Fruit fly (Drosophila melanogaster) whole organism, embryonic: ENCODE data around the gene Doa.

Source experiments
- Atf-2 ChIP-seq: fragments of 200-800 bp; sonication (Bioruptor generic); optimal IDR thresholded peaks from 2 replicates; lab custom pipeline; 2016; ENCODE audit warnings: missing biosample characterization, missing genetic modification characterization
- Blimp-1 ChIP-seq: fragments of 200-800 bp; sonication (Bioruptor generic); optimal IDR thresholded peaks from 3 replicates; lab custom pipeline; 2018; ENCODE audit warnings: missing biosample characterization, missing genetic modification characterization, mild to moderate bottlenecking, moderate library complexity, missing genetic modification reagents
- CG10267 ChIP-seq: fragments of 200-800 bp; sonication (Bioruptor generic); optimal IDR thresholded peaks from 2 replicates; lab custom pipeline; 2018; ENCODE audit warnings: missing biosample characterization, mild to moderate bottlenecking, missing genetic modification characterization, moderate library complexity
- CG10979 ChIP-seq: fragments of 200-800 bp; sonication (Bioruptor generic); optimal IDR thresholded peaks from 2 replicates; lab custom pipeline; 2018; ENCODE audit warnings: missing biosample characterization, mild to moderate bottlenecking, missing genetic modification characterization, moderate library complexity
- CG12391 ChIP-seq: fragments of 200-800 bp; sonication (Bioruptor generic); optimal IDR thresholded peaks from 3 replicates; lab custom pipeline; 2018; ENCODE audit warnings: missing biosample characterization, mild to moderate bottlenecking, missing genetic modification characterization, moderate library complexity
- CG17328 ChIP-seq: fragments of 200-800 bp; sonication (Bioruptor generic); IDR thresholded peaks from 2 replicates; pipeline ENCODE4 v1.3.6; 2022; ENCODE audit warnings: missing biosample characterization, missing genetic modification characterization
- CG17361 ChIP-seq: fragments of 200-800 bp; sonication (Bioruptor generic); IDR thresholded peaks from 3 replicates; pipeline ENCODE4 v1.3.6; 2022; ENCODE audit warnings: missing biosample characterization, missing genetic modification characterization
- CG18262 ChIP-seq: fragments of 200-800 bp; optimal IDR thresholded peaks from 3 replicates; lab custom pipeline; 2019; ENCODE audit warnings: missing biosample characterization, mild to moderate bottlenecking, missing genetic modification characterization, moderate library complexity
- CG18599 ChIP-seq: fragments of 200-800 bp; sonication (Bioruptor generic); optimal IDR thresholded peaks from 3 replicates; lab custom pipeline; 2017; ENCODE audit warnings: missing biosample characterization, missing genetic modification characterization, mild to moderate bottlenecking, moderate library complexity, missing genetic modification reagents
- CG2678 ChIP-seq: fragments of 200-800 bp; sonication (Bioruptor generic); optimal IDR thresholded peaks from 3 replicates; lab custom pipeline; 2019; ENCODE audit warnings: missing biosample characterization, mild to moderate bottlenecking, missing genetic modification characterization, moderate library complexity
- CG2712 ChIP-seq: fragments of 200-800 bp; optimal IDR thresholded peaks from 3 replicates; lab custom pipeline; 2019; ENCODE audit warnings: missing biosample characterization, mild to moderate bottlenecking, missing genetic modification characterization, moderate library complexity
- CG31441 ChIP-seq: fragments of 200-800 bp; sonication (Bioruptor generic); IDR thresholded peaks from 2 replicates; pipeline ENCODE4 v1.3.6; 2022; ENCODE audit warnings: missing biosample characterization, missing genetic modification characterization
- CG3163 ChIP-seq: fragments of 200-800 bp; sonication (Bioruptor generic); optimal IDR thresholded peaks from 3 replicates; lab custom pipeline; 2016; ENCODE audit warnings: missing biosample characterization, missing genetic modification characterization
- CG3847 ChIP-seq: fragments of 200-800 bp; sonication (Bioruptor generic); IDR thresholded peaks from 2 replicates; pipeline ENCODE4 v1.3.6; 2022; ENCODE audit warnings: missing biosample characterization, missing genetic modification characterization
- CG7745 ChIP-seq: fragments of 200-800 bp; sonication (Bioruptor generic); optimal IDR thresholded peaks from 2 replicates; lab custom pipeline; 2018; ENCODE audit warnings: missing biosample characterization, mild to moderate bottlenecking, missing genetic modification characterization, moderate library complexity
- CoRest ChIP-seq: fragments of 200-800 bp; sonication (Bioruptor generic); optimal IDR thresholded peaks from 3 replicates; lab custom pipeline; 2018; ENCODE audit warnings: missing biosample characterization, mild to moderate bottlenecking, missing genetic modification characterization, moderate library complexity
- Drgx ChIP-seq: fragments of 200-800 bp; sonication (Bioruptor generic); IDR thresholded peaks from 2 replicates; pipeline ENCODE4 v1.3.6; 2022; ENCODE audit warnings: missing biosample characterization, missing genetic modification characterization
- HLHmδ ChIP-seq: fragments of 200-800 bp; sonication (Bioruptor generic); optimal IDR thresholded peaks from 2 replicates; lab custom pipeline; 2018; ENCODE audit warnings: missing biosample characterization, mild to moderate bottlenecking, missing genetic modification characterization, moderate library complexity
- Oli ChIP-seq: fragments of 200-800 bp; sonication (Bioruptor generic); optimal IDR thresholded peaks from 2 replicates; lab custom pipeline; 2018; ENCODE audit warnings: missing biosample characterization, mild to moderate bottlenecking, missing genetic modification characterization, moderate library complexity
- Optix ChIP-seq: fragments of 200-800 bp; sonication (Bioruptor generic); IDR thresholded peaks from 3 replicates; pipeline ENCODE4 v1.3.6; 2022; ENCODE audit warnings: missing biosample characterization, missing genetic modification characterization
- Ssrp ChIP-seq: fragments of 200-800 bp; sonication (Bioruptor generic); optimal IDR thresholded peaks from 2 replicates; lab custom pipeline; 2018; ENCODE audit warnings: missing biosample characterization, mild to moderate bottlenecking, missing genetic modification characterization, moderate library complexity
- Vsx1 ChIP-seq: fragments of 200-800 bp; sonication (Bioruptor generic); optimal IDR thresholded peaks from 2 replicates; lab custom pipeline; 2017; ENCODE audit warnings: missing biosample characterization, mild to moderate bottlenecking, missing genetic modification characterization, missing genetic modification reagents
- Xrp1 ChIP-seq: fragments of 200-800 bp; sonication (Bioruptor generic); IDR thresholded peaks from 2 replicates; pipeline ENCODE4 v1.3.6; 2022; ENCODE audit warnings: missing biosample characterization, missing genetic modification characterization
- az2 ChIP-seq: fragments of 200-800 bp; sonication (Bioruptor generic); optimal IDR thresholded peaks from 3 replicates; lab custom pipeline; 2016; ENCODE audit warnings: missing biosample characterization, missing genetic modification characterization
- bcd ChIP-seq: fragments of 200-800 bp; sonication (Bioruptor generic); optimal IDR thresholded peaks from 2 replicates; lab custom pipeline; 2017; ENCODE audit warnings: missing biosample characterization, mild to moderate bottlenecking, missing genetic modification characterization
- bsh ChIP-seq, 2 experiments: fragments of 200-800 bp; sonication (Bioruptor generic); optimal IDR thresholded peaks; 2 replicates each; lab custom pipeline; 2017 to 2018; ENCODE audit warnings: mild to moderate bottlenecking in 2 of 2, missing biosample characterization in 2 of 2, missing genetic modification characterization in 2 of 2, moderate library complexity in 1 of 2
- dmrt11E ChIP-seq: fragments of 200-800 bp; sonication (Bioruptor generic); optimal IDR thresholded peaks from 3 replicates; lab custom pipeline; 2018; ENCODE audit warnings: missing biosample characterization, mild to moderate bottlenecking, missing genetic modification characterization, moderate library complexity
- dmrt99B ChIP-seq: fragments of 200-800 bp; sonication (Bioruptor generic); optimal IDR thresholded peaks from 2 replicates; lab custom pipeline; 2018; ENCODE audit warnings: missing biosample characterization, mild to moderate bottlenecking, missing genetic modification characterization, moderate library complexity
- eve ChIP-seq, 2 experiments: fragments of >200 bp; optimal IDR thresholded peaks; 2 replicates each; lab custom pipeline; 2017; ENCODE audit warnings: missing biosample characterization in 2 of 2, missing genetic modification characterization in 2 of 2
- fd96Cb ChIP-seq: fragments of 200-800 bp; sonication (Bioruptor generic); optimal IDR thresholded peaks from 2 replicates; lab custom pipeline; 2018; ENCODE audit warnings: missing biosample characterization, mild to moderate bottlenecking, missing genetic modification characterization, moderate library complexity
- gem ChIP-seq: fragments of 200-800 bp; sonication (Bioruptor generic); optimal IDR thresholded peaks from 2 replicates; lab custom pipeline; 2019; ENCODE audit warnings: missing biosample characterization, mild to moderate bottlenecking, missing genetic modification characterization, moderate library complexity
- inv ChIP-seq: fragments of 200-800 bp; sonication (Bioruptor generic); IDR thresholded peaks from 2 replicates; pipeline ENCODE4 v1.3.6; 2022; ENCODE audit warnings: missing biosample characterization, missing genetic modification characterization; ENCODE audit not compliant: partially characterized antibody
- lola ChIP-seq, 3 experiments: fragments of >200 bp in 2 of 3; fragments of 200-800 bp in 1 of 3; sonication (Bioruptor generic) in 1 of 3; optimal IDR thresholded peaks; 2 replicates each; lab custom pipeline; 2017 to 2019; ENCODE audit warnings: missing biosample characterization in 3 of 3, missing genetic modification characterization in 3 of 3, mild to moderate bottlenecking in 1 of 3, moderate library complexity in 1 of 3
- nmo ChIP-seq: fragments of 200-800 bp; sonication (Bioruptor generic); optimal IDR thresholded peaks from 2 replicates; lab custom pipeline; 2018; ENCODE audit warnings: missing biosample characterization, mild to moderate bottlenecking, missing genetic modification characterization, moderate library complexity
- phol ChIP-seq: fragments of 200-800 bp; sonication (Bioruptor generic); optimal IDR thresholded peaks from 3 replicates; lab custom pipeline; 2018; ENCODE audit warnings: missing biosample characterization, mild to moderate bottlenecking, missing genetic modification characterization, moderate library complexity
- repo ChIP-seq: fragments of 200-800 bp; sonication (Bioruptor generic); optimal IDR thresholded peaks from 2 replicates; lab custom pipeline; 2016; ENCODE audit warnings: missing biosample characterization, missing genetic modification characterization
- row ChIP-seq: fragments of 200-800 bp; sonication (Bioruptor generic); IDR thresholded peaks from 3 replicates; pipeline ENCODE4 v1.3.6; 2022; ENCODE audit warnings: missing biosample characterization, missing genetic modification characterization
- sens ChIP-seq: fragments of 200-800 bp; sonication (Bioruptor generic); peaks from one replicate; lab custom pipeline; 2016; ENCODE audit warnings: missing biosample characterization, missing genetic modification characterization
- tio ChIP-seq: fragments of 200-800 bp; sonication (Bioruptor generic); optimal IDR thresholded peaks from 2 replicates; lab custom pipeline; 2017; ENCODE audit warnings: missing biosample characterization, missing genetic modification characterization, inconsistent platforms
- unpg ChIP-seq: fragments of 200-800 bp; sonication (Bioruptor generic); optimal IDR thresholded peaks from 3 replicates; lab custom pipeline; 2018; ENCODE audit warnings: missing biosample characterization, mild to moderate bottlenecking, missing genetic modification characterization, moderate library complexity

Gene Doa

dm6 chr3R:28851966-28852377 is 35.9 kb upstream of the Doa start (continued):
- TF ChIP-seq az2 (peak; percentile 16), CG10267 (tag; lab: Kevin White, UChicago) (peak; percentile 12), sens (GFP tag; lab: Kevin White, UChicago) (peak; percentile 87), repo (GFP tag; lab: Kevin White, UChicago) (no peak), row (GFP tag; lab: Robert Waterston, UW) (0 out of 3 replicates have a peak, but pooled peaks have one; percentile 33), CG17328 (0 out of 2 replicates have a peak, but pooled peaks have one; percentile 8), Blimp-1 (GFP tag; lab: Kevin White, UChicago) (peak; percentile 31), bcd (GFP tag; lab: Kevin White, UChicago) (no peak), Atf-2 (GFP tag; lab: Kevin White, UChicago) (no peak), inv (GFP tag; lab: Robert Waterston, UW) (no peak), Vsx1 (GFP tag; lab: Kevin White, UChicago) (peak; percentile 47), Xrp1 (0 out of 2 replicates have a peak, but pooled peaks have one; percentile 17), Drgx (GFP tag; lab: Robert Waterston, UW) (peak; percentile 13; the same call in 1 of the 2 replicates), CG7745 (tag; lab: Kevin White, UChicago) (no peak), CG10979 (peak; percentile 41), fd96Cb (tag; lab: Kevin White, UChicago) (peak; percentile 26), CG18262 (peak; percentile 37), CG3163 (GFP tag; lab: Kevin White, UChicago) (no peak), dmrt11E (tag; lab: Kevin White, UChicago) (peak; percentile 41), bsh (GFP tag; optimal IDR thresholded peaks at IDR 0.05; lab: Kevin White, UChicago) (peak in 1 of 2 experiments; percentile 40), CG3847 (GFP tag; lab: Robert Waterston, UW) (no peak), CG17361 (peak; percentile 59; the same call in 2 of the 3 replicates), nmo (peak; percentile 34), phol (tag; lab: Kevin White, UChicago) (peak; percentile 45), lola (GFP tag; optimal IDR thresholded peaks at IDR 0.05; lab: Kevin White, UChicago) (peak in 1 of 3 experiments; percentile 48), eve (GFP tag; optimal IDR thresholded peaks at IDR 0.05; lab: Kevin White, UChicago) (peak in 1 of 2 experiments; percentile 13), CG2712 (peak; percentile 34), CG18599 (GFP tag; lab: Kevin White, UChicago) (peak; percentile 15), CG12391 (tag; lab: Kevin White, UChicago) (peak; percentile 38), CG2678 (tag; lab: Kevin White, UChicago) (peak; percentile 17), tio (GFP tag; lab: Kevin White, UChicago) (peak; percentile 5), CoRest (tag; lab: Kevin White, UChicago) (peak; percentile 33), Oli (tag; lab: Kevin White, UChicago) (peak; percentile 16), Ssrp (peak; percentile 16), HLHmδ (GFP tag; lab: Kevin White, UChicago) (no peak), Optix (GFP tag; lab: Robert Waterston, UW) (no peak), unpg (GFP tag; lab: Kevin White, UChicago) (peak; percentile 31), gem (tag; lab: Kevin White, UChicago) (peak; percentile 49), CG31441 (GFP tag; lab: Robert Waterston, UW) (peak; percentile 48), dmrt99B (tag; lab: Kevin White, UChicago) (peak; percentile 5)
